Fruit fly (Drosophila melanogaster) whole organism: ENCODE data around the gene CG10514.

Experiments
- EcR ChIP-seq, 2 experiments: fragments of >200 bp; optimal IDR thresholded peaks; 2 replicates each; lab custom pipeline; 2017; ENCODE audit warnings: missing biosample characterization in 2 of 2, missing genetic modification characterization in 2 of 2, missing genetic modification reagents in 2 of 2
- psq ChIP-seq: fragments of >200 bp; optimal IDR thresholded peaks from 2 replicates; lab custom pipeline; 2017

DNA sequence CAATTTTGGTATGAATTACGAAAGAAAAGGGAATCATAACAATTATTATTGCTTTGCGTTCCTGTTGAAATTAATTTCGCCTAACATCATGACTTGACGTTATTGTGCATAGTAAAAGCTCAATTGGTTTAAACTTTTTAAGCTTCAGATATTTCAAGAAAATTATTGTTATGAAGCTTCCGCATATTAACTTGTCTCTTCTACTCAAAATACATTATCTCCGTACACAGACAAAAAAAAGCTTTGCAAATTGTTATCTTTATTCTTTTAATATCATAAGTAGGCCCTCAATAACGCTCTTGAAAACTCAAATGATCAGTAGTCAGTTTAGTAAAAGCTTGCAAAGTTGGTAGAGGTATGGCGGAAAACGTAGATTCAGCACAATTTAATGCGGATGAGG lies 7.5 kb upstream of the CG10514 start, which contains the start of gene CG13658:
- TF ChIP-seq psq (lab: Kevin White, UChicago) (no peak), EcR (GFP tag; optimal IDR thresholded peaks at IDR 0.05; lab: Kevin White, UChicago) (no peak)
